Fruit fly (Drosophila melanogaster) whole organism, pupa: Measurements from ENCODE around the gene CG5953.

ENCODE experiments used
- CG14655 ChIP-seq: fragments of 200-800 bp; sonication (Bioruptor generic); optimal IDR thresholded peaks from 3 replicates; lab custom pipeline; 2017; ENCODE audit warnings: mild to moderate bottlenecking, missing biosample characterization, missing genetic modification reagents, missing genetic modification characterization
- CG8159 ChIP-seq: fragments of 200-800 bp; sonication (Bioruptor generic); optimal IDR thresholded peaks from 3 replicates; lab custom pipeline; 2018; ENCODE audit warnings: missing biosample characterization, mild to moderate bottlenecking, missing genetic modification characterization, moderate library complexity
- Pif1B ChIP-seq: fragments of 200-800 bp; sonication (Bioruptor generic); optimal IDR thresholded peaks from 3 replicates; lab custom pipeline; 2016; ENCODE audit warnings: missing biosample characterization, missing genetic modification characterization
- gl ChIP-seq: fragments of 200-800 bp; sonication (Bioruptor generic); optimal IDR thresholded peaks from 2 replicates; lab custom pipeline; 2018; ENCODE audit warnings: missing biosample characterization, mild to moderate bottlenecking, missing genetic modification characterization
- rn ChIP-seq: fragments of 200-800 bp; sonication (Bioruptor generic); IDR thresholded peaks from 2 replicates; pipeline ENCODE4 v1.3.6; 2022; ENCODE audit warnings: missing biosample characterization, missing genetic modification characterization

- TF ChIP-seq CG8159 (tag; lab: Kevin White, UChicago) (no peak), Pif1B (GFP tag; lab: Kevin White, UChicago) (no peak), rn (no peak), gl (no peak), CG14655 (GFP tag; lab: Kevin White, UChicago) (no peak)
These were observed 38.5 kb downstream of the CG5953 start for dm6 chr2L:16493999-16494741.
